Worm (Caenorhabditis elegans) whole organism, L2 larva: Measurements from ENCODE around the gene Y41E3.19.

ENCODE experiments used
- F13H6.1 ChIP-seq: sonication (generic microtip); optimal IDR thresholded peaks from 2 replicates; lab custom pipeline; 2016; ENCODE audit warnings: missing genetic modification characterization, missing compliant biosample characterization
- ama-1 ChIP-seq: fragments of 150-350 bp; optimal IDR thresholded peaks from 2 replicates; lab custom pipeline; 2018; ENCODE audit warnings: inconsistent platforms
- ceh-16 ChIP-seq: fragments of 150-350 bp; optimal IDR thresholded peaks from 2 replicates; lab custom pipeline; 2014; ENCODE audit warnings: missing biosample characterization, missing genetic modification characterization
- egl-27 ChIP-seq: sonication (generic microtip); optimal IDR thresholded peaks from 3 replicates; lab custom pipeline; 2017; ENCODE audit warnings: missing biosample characterization, missing genetic modification reagents, missing genetic modification characterization
- fos-1 ChIP-seq: fragments of 150-350 bp; optimal IDR thresholded peaks from 2 replicates; lab custom pipeline; 2014; ENCODE audit warnings: missing biosample characterization, missing genetic modification characterization
- lin-11 ChIP-seq: fragments of 150-350 bp; sonication (generic microtip); optimal IDR thresholded peaks from 2 replicates; lab custom pipeline; 2014; ENCODE audit warnings: missing biosample characterization, missing genetic modification characterization, inconsistent platforms, mixed read lengths
- nhr-77 ChIP-seq: fragments of 150-350 bp; optimal IDR thresholded peaks from 2 replicates; lab custom pipeline; 2014; ENCODE audit warnings: missing biosample characterization, missing genetic modification characterization
- snpc-4 ChIP-seq: fragments of 150-350 bp; optimal IDR thresholded peaks from 2 replicates; lab custom pipeline; 2014; ENCODE audit warnings: missing biosample characterization, missing genetic modification characterization
- zag-1 ChIP-seq: fragments of 150-350 bp; optimal IDR thresholded peaks from 2 replicates; lab custom pipeline; 2014; ENCODE audit warnings: missing biosample characterization, missing genetic modification characterization

DNA sequence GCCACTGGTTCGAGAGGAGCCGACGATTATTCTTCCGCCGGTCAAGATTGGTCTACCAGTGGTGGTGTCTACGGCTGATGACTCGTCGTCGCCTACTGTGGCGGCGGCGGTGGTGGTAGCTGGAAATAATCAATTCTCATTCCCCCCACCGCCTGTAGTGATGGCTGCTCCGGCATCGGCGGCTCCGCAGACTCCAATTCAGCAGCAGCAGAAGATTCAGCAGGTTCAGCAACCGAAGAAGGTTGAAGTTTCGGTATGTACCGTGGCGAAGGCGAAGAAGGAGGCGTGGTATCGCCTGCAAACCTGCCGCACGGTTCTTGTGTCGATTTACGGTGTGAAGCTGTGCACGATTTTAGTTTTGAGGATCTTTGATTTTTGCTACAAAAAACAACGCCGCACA, 9.8 kb upstream of the Y41E3.19 start:
- no peak for TF ChIP-seq ama-1
- no peak for TF ChIP-seq snpc-4 (tag; lab: Kevin White, UChicago)
- no peak for TF ChIP-seq fos-1
- TF ChIP-seq egl-27 (tag; lab: Kevin White, UChicago), result no peak
- TF ChIP-seq F13H6.1 (tag; lab: Kevin White, UChicago), result no peak
- no peak for TF ChIP-seq ceh-16 (tag; lab: Kevin White, UChicago)
- no peak for TF ChIP-seq zag-1
- TF ChIP-seq lin-11 (tag; lab: Kevin White, UChicago), result no peak
- TF ChIP-seq nhr-77 (tag; lab: Kevin White, UChicago), result no peak
